Worm (Caenorhabditis elegans) whole organism, midembryonic: ENCODE measurements around the gene npr-2.

Experiments
- T22C8.4 ChIP-seq: fragments of 200-800 bp; sonication (Bioruptor generic); IDR thresholded peaks from 2 replicates; pipeline ENCODE4 v1.3.6; 2022; ENCODE audit warnings: missing genetic modification characterization, missing compliant biosample characterization
- cog-1 ChIP-seq: sonication (generic microtip); optimal IDR thresholded peaks from 2 replicates; lab custom pipeline; 2016; ENCODE audit warnings: missing genetic modification characterization, missing compliant biosample characterization
- flt-1 ChIP-seq: fragments of 200-800 bp; sonication (Bioruptor generic); IDR thresholded peaks from 2 replicates; pipeline ENCODE4 v1.3.6; 2022; ENCODE audit warnings: missing genetic modification characterization, missing compliant biosample characterization
- klf-2 ChIP-seq: fragments of 200-800 bp; sonication (Bioruptor generic); conservative IDR thresholded peaks from 2 replicates; pipeline ENCODE4 v1.3.6; 2022; ENCODE audit warnings: missing genetic modification reagents, missing genetic modification characterization, missing compliant biosample characterization
- med-1 ChIP-seq: sonication (generic microtip); optimal IDR thresholded peaks from 2 replicates; lab custom pipeline; 2017; ENCODE audit warnings: missing genetic modification characterization, mild to moderate bottlenecking, missing compliant biosample characterization, antibody characterized with exemption, missing genetic modification reagents; ENCODE audit not compliant: insufficient read depth
- tab-1 ChIP-seq: fragments of 200-800 bp; sonication (Bioruptor generic); IDR thresholded peaks from 2 replicates; pipeline ENCODE4 v1.3.6; 2022; ENCODE audit warnings: missing genetic modification characterization, missing compliant biosample characterization
- ztf-23 ChIP-seq: fragments of 200-800 bp; sonication (Bioruptor generic); IDR thresholded peaks from 2 replicates; pipeline ENCODE4 v1.3.6; 2022; ENCODE audit warnings: missing genetic modification reagents, missing genetic modification characterization, missing compliant biosample characterization
- ztf-29 ChIP-seq: fragments of 200-800 bp; sonication (Bioruptor generic); IDR thresholded peaks from 2 replicates; pipeline ENCODE4 v1.3.6; 2022; ENCODE audit warnings: missing genetic modification reagents, missing genetic modification characterization, missing compliant biosample characterization

DNA sequence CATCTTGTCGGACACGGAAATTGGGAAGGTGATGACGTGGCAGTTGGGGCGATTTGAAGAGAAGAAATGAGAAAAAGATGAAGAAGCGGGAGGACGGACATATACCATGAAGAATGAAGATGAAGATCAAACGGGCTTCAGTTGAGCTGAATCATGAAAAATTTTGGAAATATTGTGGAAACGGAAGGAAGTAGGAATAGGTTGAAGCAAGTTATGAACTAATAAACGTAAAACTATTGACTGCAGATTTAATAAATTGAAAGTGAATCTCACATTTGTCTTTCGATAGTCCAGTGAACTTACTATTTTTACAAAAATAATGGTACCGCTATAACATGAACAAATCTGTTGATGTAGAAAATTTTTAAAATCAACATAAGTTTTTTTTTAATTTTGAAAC is 13.4 kb downstream of the npr-2 start, which contains the start of gene lron-14:
- TF ChIP-seq flt-1 (GFP tag; lab: Robert Waterston, UW) (no peak), T22C8.4 (GFP tag; lab: Robert Waterston, UW) (no peak), ztf-29 (GFP tag; lab: Robert Waterston, UW) (no peak), ztf-23 (GFP tag; lab: Robert Waterston, UW) (no peak), med-1 (GFP tag; lab: Kevin White, UChicago) (no peak), klf-2 (GFP tag; lab: Robert Waterston, UW) (no peak), cog-1 (tag; lab: Kevin White, UChicago) (no peak), tab-1 (GFP tag; lab: Robert Waterston, UW) (no peak)
